Worm (Caenorhabditis elegans) whole organism, late embryonic: ENCODE results near the gene srw-137.

Experiments
- ama-1 ChIP-seq: fragments of 150-350 bp; optimal IDR thresholded peaks from 2 replicates; lab custom pipeline; 2014
- ceh-24 ChIP-seq: sonication (generic microtip); optimal IDR thresholded peaks from 2 replicates; lab custom pipeline; 2016; ENCODE audit warnings: mild to moderate bottlenecking, missing genetic modification characterization, missing compliant biosample characterization
- ceh-9 ChIP-seq: sonication (generic microtip); optimal IDR thresholded peaks from 2 replicates; lab custom pipeline; 2016; ENCODE audit warnings: mild to moderate bottlenecking, missing genetic modification characterization, inconsistent platforms, missing compliant biosample characterization
- lim-6 ChIP-seq: sonication (generic microtip); optimal IDR thresholded peaks from 2 replicates; lab custom pipeline; 2016; ENCODE audit warnings: missing genetic modification characterization, missing compliant biosample characterization
- nfya-1 ChIP-seq: sonication (generic microtip); optimal IDR thresholded peaks from 2 replicates; lab custom pipeline; 2017; ENCODE audit warnings: missing genetic modification characterization, mild to moderate bottlenecking, missing compliant biosample characterization, antibody characterized with exemption, moderate library complexity
- nhr-11 ChIP-seq: fragments of 150-350 bp; optimal IDR thresholded peaks from 2 replicates; lab custom pipeline; 2014; ENCODE audit warnings: missing biosample characterization, missing genetic modification characterization
- pag-3 ChIP-seq: sonication (generic microtip); optimal IDR thresholded peaks from 2 replicates; lab custom pipeline; 2016; ENCODE audit warnings: missing compliant biosample characterization, missing genetic modification characterization, borderline replicate concordance
- pha-4 ChIP-seq: fragments of 150-350 bp; optimal IDR thresholded peaks from 2 replicates; lab custom pipeline; 2018; ENCODE audit warnings: missing biosample characterization, missing genetic modification reagents, missing genetic modification characterization
- pqm-1 ChIP-seq: sonication (generic microtip); optimal IDR thresholded peaks from 2 replicates; lab custom pipeline; 2016; ENCODE audit warnings: missing genetic modification characterization, missing compliant biosample characterization
- rnt-1 ChIP-seq: sonication (generic microtip); optimal IDR thresholded peaks from 2 replicates; lab custom pipeline; 2016; ENCODE audit warnings: missing genetic modification characterization, missing compliant biosample characterization
- unc-3 ChIP-seq, 2 experiments: fragments of 200-800 bp in 1 of 2; sonication (Bioruptor generic) in 1 of 2; sonication (generic microtip) in 1 of 2; conservative IDR thresholded peaks in 1 of 2; optimal IDR thresholded peaks in 1 of 2; 2 replicates each; pipeline versions ENCODE4 v1.3.6 to Lab custom; 2016 to 2022; ENCODE audit warnings: missing compliant biosample characterization in 2 of 2, missing genetic modification characterization in 2 of 2, missing genetic modification reagents in 1 of 2
- unc-86 ChIP-seq: sonication (generic microtip); optimal IDR thresholded peaks from 2 replicates; lab custom pipeline; 2016; ENCODE audit warnings: missing genetic modification characterization, missing compliant biosample characterization

DNA sequence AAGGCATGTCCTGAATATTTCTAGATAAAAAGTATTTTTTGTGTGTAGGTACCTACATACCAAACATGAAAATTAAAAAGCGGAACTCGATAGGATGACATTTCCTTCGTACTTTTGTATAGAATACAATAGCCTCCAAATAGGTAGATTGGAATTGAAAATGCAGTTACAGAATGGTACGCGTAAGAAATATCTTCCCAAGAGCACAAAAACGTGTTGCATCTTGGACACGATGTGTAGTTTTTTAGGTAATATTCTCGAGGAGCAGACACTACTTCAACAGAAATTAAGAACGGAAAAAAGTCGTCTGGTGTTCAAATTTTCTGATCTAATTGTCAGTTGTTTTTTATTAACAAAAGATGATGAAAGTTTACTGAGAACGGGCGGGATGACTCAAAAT lies 43.6 kb upstream of the srw-137 start, which contains the start of gene srh-85:
- no peak for TF ChIP-seq ama-1 (lab: Kevin White, UChicago)
- no peak for TF ChIP-seq rnt-1 (tag; lab: Kevin White, UChicago)
- TF ChIP-seq ceh-9 (tag; lab: Kevin White, UChicago): no peak
- TF ChIP-seq nhr-11 (tag; lab: Kevin White, UChicago): no peak
- no peak for TF ChIP-seq lim-6 (tag; lab: Kevin White, UChicago)
- TF ChIP-seq pha-4: no peak
- no peak for TF ChIP-seq unc-3 (GFP tag; conservative IDR thresholded peaks at IDR 0.05; lab: Robert Waterston, UW)
- no peak for TF ChIP-seq unc-3 (tag; optimal IDR thresholded peaks at IDR 0.05; lab: Kevin White, UChicago)
- TF ChIP-seq unc-86 (tag; lab: Kevin White, UChicago): no peak
- no peak for TF ChIP-seq ceh-24
- no peak for TF ChIP-seq pqm-1 (tag; lab: Kevin White, UChicago)
- TF ChIP-seq pag-3: no peak
- TF ChIP-seq nfya-1 (tag; lab: Kevin White, UChicago): no peak
